Worm (Caenorhabditis elegans) whole organism, L4 larva: Measurements from ENCODE around the gene lipl-4.

ENCODE experiments used
- F10B5.3 ChIP-seq: sonication (generic microtip); optimal IDR thresholded peaks from 2 replicates; lab custom pipeline; 2016; ENCODE audit warnings: mild to moderate bottlenecking, missing genetic modification characterization, missing compliant biosample characterization
- F44E2.7 ChIP-seq: fragments of 200-800 bp; sonication (Bioruptor generic); IDR thresholded peaks from 2 replicates; pipeline ENCODE4 v2.1.2; 2022; ENCODE audit warnings: missing genetic modification characterization, missing compliant biosample characterization
- T26A8.4 ChIP-seq: fragments of 200-800 bp; sonication (Bioruptor generic); IDR thresholded peaks from 2 replicates; pipeline ENCODE4 v1.3.6; 2022; ENCODE audit warnings: missing genetic modification characterization, missing compliant biosample characterization
- Y5F2A.4 ChIP-seq: fragments of 200-800 bp; sonication (Bioruptor generic); optimal IDR thresholded peaks from 2 replicates; lab custom pipeline; 2018; ENCODE audit warnings: mild to moderate bottlenecking, missing genetic modification characterization, missing compliant biosample characterization
- aha-1 ChIP-seq: fragments of 150-350 bp; peaks from one replicate; lab custom pipeline; 2014; ENCODE audit warnings: missing biosample characterization, missing genetic modification characterization
- aly-2 ChIP-seq: sonication (generic microtip); optimal IDR thresholded peaks from 2 replicates; lab custom pipeline; 2018; ENCODE audit warnings: missing biosample characterization, missing genetic modification characterization
- arid-1 ChIP-seq: fragments of 200-800 bp; sonication (Bioruptor generic); conservative IDR thresholded peaks from 2 replicates; pipeline ENCODE4 v1.3.6; 2022; ENCODE audit warnings: missing genetic modification reagents, missing genetic modification characterization, missing compliant biosample characterization
- attf-4 ChIP-seq: sonication (generic microtip); optimal IDR thresholded peaks from 3 replicates; lab custom pipeline; 2017; ENCODE audit warnings: missing biosample characterization, missing genetic modification characterization
- ceh-20 ChIP-seq: fragments of 200-800 bp; sonication (Bioruptor generic); IDR thresholded peaks from 2 replicates; pipeline ENCODE4 v1.3.6; 2022; ENCODE audit warnings: missing genetic modification reagents, missing genetic modification characterization, missing compliant biosample characterization
- ceh-28 ChIP-seq: fragments of 150-350 bp; optimal IDR thresholded peaks from 2 replicates; lab custom pipeline; 2014; ENCODE audit warnings: missing biosample characterization, missing genetic modification reagents, missing genetic modification characterization
- ceh-32 ChIP-seq: sonication (generic microtip); optimal IDR thresholded peaks from 2 replicates; lab custom pipeline; 2016; ENCODE audit warnings: mild to moderate bottlenecking, missing genetic modification characterization, missing compliant biosample characterization; ENCODE audit not compliant: poor library complexity
- daf-16 ChIP-seq, 3 experiments: sonication (generic microtip); optimal IDR thresholded peaks; 2 replicates each; lab custom pipeline; 2016 to 2017; ENCODE audit warnings: missing genetic modification characterization in 3 of 3, missing genetic modification reagents in 3 of 3, mild to moderate bottlenecking in 2 of 3, missing compliant biosample characterization in 2 of 3, missing biosample characterization in 1 of 3, moderate library complexity in 1 of 3
- daf-8 ChIP-seq: fragments of 200-800 bp; sonication (Bioruptor generic); IDR thresholded peaks from 2 replicates; pipeline ENCODE4 v1.3.6; 2022; ENCODE audit warnings: missing genetic modification characterization, missing compliant biosample characterization
- dmd-6 ChIP-seq: fragments of 200-800 bp; sonication (Bioruptor generic); IDR thresholded peaks from 2 replicates; pipeline ENCODE4 v1.3.6; 2022; ENCODE audit warnings: missing genetic modification reagents, missing genetic modification characterization, missing compliant biosample characterization
- dmd-8 ChIP-seq: fragments of 200-800 bp; sonication (Bioruptor generic); IDR thresholded peaks from 2 replicates; pipeline ENCODE4 v1.3.6; 2022; ENCODE audit warnings: missing genetic modification characterization, missing compliant biosample characterization
- dpl-1 ChIP-seq: fragments of 150-350 bp; optimal IDR thresholded peaks from 2 replicates; lab custom pipeline; 2014; ENCODE audit warnings: missing biosample characterization, missing genetic modification reagents, missing genetic modification characterization
- dve-1 ChIP-seq: sonication (generic microtip); optimal IDR thresholded peaks from 2 replicates; lab custom pipeline; 2017; ENCODE audit warnings: antibody characterized with exemption, mild to moderate bottlenecking, missing genetic modification characterization, missing compliant biosample characterization; ENCODE audit not compliant: insufficient read depth
- egl-27 ChIP-seq: sonication (generic microtip); optimal IDR thresholded peaks from 3 replicates; lab custom pipeline; 2017; ENCODE audit warnings: missing biosample characterization, missing genetic modification reagents, missing genetic modification characterization
- fkh-10 ChIP-seq: fragments of 150-350 bp; optimal IDR thresholded peaks from 2 replicates; lab custom pipeline; 2014; ENCODE audit warnings: missing biosample characterization, missing genetic modification reagents, missing genetic modification characterization
- fos-1 ChIP-seq: fragments of 150-350 bp; optimal IDR thresholded peaks from 2 replicates; lab custom pipeline; 2014; ENCODE audit warnings: missing biosample characterization, missing genetic modification characterization
- hlh-11 ChIP-seq: fragments of 200-800 bp; sonication (Bioruptor generic); optimal IDR thresholded peaks from 2 replicates; lab custom pipeline; 2018; ENCODE audit warnings: mild to moderate bottlenecking, missing genetic modification characterization, missing compliant biosample characterization
- lim-7 ChIP-seq: fragments of 200-800 bp; sonication (Bioruptor generic); IDR thresholded peaks from 2 replicates; pipeline ENCODE4 v1.3.6; 2022; ENCODE audit warnings: missing genetic modification characterization, missing compliant biosample characterization
- lin-29 ChIP-seq: fragments of 200-800 bp; sonication (Bioruptor generic); IDR thresholded peaks from 2 replicates; pipeline ENCODE4 v1.3.6; 2022; ENCODE audit warnings: missing genetic modification reagents, missing genetic modification characterization, missing compliant biosample characterization
- madf-5 ChIP-seq, 2 experiments: fragments of 200-800 bp; sonication (Bioruptor generic); IDR thresholded peaks; 2 replicates each; pipeline ENCODE4 v1.3.6; 2022; ENCODE audit warnings: missing compliant biosample characterization in 2 of 2, missing genetic modification characterization in 2 of 2
- madf-9 ChIP-seq: fragments of 200-800 bp; sonication (Bioruptor generic); conservative IDR thresholded peaks from 2 replicates; pipeline ENCODE4 v1.3.6; 2022; ENCODE audit warnings: missing genetic modification reagents, missing genetic modification characterization, missing compliant biosample characterization
- mdl-1 ChIP-seq, 2 experiments: fragments of 150-350 bp in 1 of 2; sonication (generic microtip) in 1 of 2; optimal IDR thresholded peaks; 2 replicates each; lab custom pipeline; 2014 to 2017; ENCODE audit warnings: missing biosample characterization in 2 of 2, missing genetic modification characterization in 2 of 2
- mes-2 ChIP-seq: sonication (generic microtip); optimal IDR thresholded peaks from 2 replicates; lab custom pipeline; 2016; ENCODE audit warnings: missing genotype, mild to moderate bottlenecking, missing genetic modification characterization, missing compliant biosample characterization; ENCODE audit not compliant: poor library complexity, severe bottlenecking
- mxl-3 ChIP-seq: fragments of 200-800 bp; sonication (Bioruptor generic); optimal IDR thresholded peaks from 2 replicates; lab custom pipeline; 2018; ENCODE audit warnings: mild to moderate bottlenecking, missing genetic modification characterization, missing compliant biosample characterization
- nhr-10 ChIP-seq: fragments of 150-350 bp; optimal IDR thresholded peaks from 2 replicates; lab custom pipeline; 2014; ENCODE audit warnings: missing biosample characterization, missing genetic modification characterization
- nhr-111 ChIP-seq: fragments of 200-800 bp; sonication (Bioruptor generic); optimal IDR thresholded peaks from 2 replicates; lab custom pipeline; 2018; ENCODE audit warnings: mild to moderate bottlenecking, missing genetic modification characterization, missing compliant biosample characterization
- nhr-28 ChIP-seq: fragments of 150-350 bp; optimal IDR thresholded peaks from 2 replicates; lab custom pipeline; 2014; ENCODE audit warnings: missing biosample characterization, missing genetic modification characterization
- nhr-42 ChIP-seq: fragments of 200-800 bp; sonication (Bioruptor generic); IDR thresholded peaks from 2 replicates; pipeline ENCODE4 v1.3.6; 2022; ENCODE audit warnings: missing genetic modification characterization, missing compliant biosample characterization
- nhr-76 ChIP-seq: fragments of 150-350 bp; optimal IDR thresholded peaks from 2 replicates; lab custom pipeline; 2014; ENCODE audit warnings: missing biosample characterization, missing genetic modification characterization
- nhr-77 ChIP-seq: fragments of 150-350 bp; optimal IDR thresholded peaks from 2 replicates; lab custom pipeline; 2014; ENCODE audit warnings: missing biosample characterization, missing genetic modification characterization
- pqm-1 ChIP-seq: sonication (generic microtip); optimal IDR thresholded peaks from 2 replicates; lab custom pipeline; 2017; ENCODE audit warnings: missing biosample characterization, missing genetic modification characterization
- rbr-2 ChIP-seq: sonication (generic microtip); optimal IDR thresholded peaks from 2 replicates; lab custom pipeline; 2016; ENCODE audit warnings: missing genotype, missing genetic modification characterization, missing compliant biosample characterization
- spr-1 ChIP-seq: sonication (generic microtip); optimal IDR thresholded peaks from 2 replicates; lab custom pipeline; 2016; ENCODE audit warnings: mild to moderate bottlenecking, missing genetic modification characterization, missing compliant biosample characterization
- spr-3 ChIP-seq: fragments of 200-800 bp; sonication (Bioruptor generic); optimal IDR thresholded peaks from 2 replicates; lab custom pipeline; 2018; ENCODE audit warnings: mild to moderate bottlenecking, missing genetic modification characterization, missing compliant biosample characterization
- unc-62 ChIP-seq, 3 experiments: fragments of 150-350 bp in 1 of 3; sonication (generic microtip); optimal IDR thresholded peaks in 2 of 3; peaks in 1 of 3; 1 replicate in 1 of 3; 2 replicates in 2 of 3; lab custom pipeline; 2014 to 2017; ENCODE audit warnings: missing biosample characterization in 3 of 3, missing genetic modification characterization in 3 of 3, missing genetic modification reagents in 3 of 3, missing genotype in 1 of 3
- zag-1 ChIP-seq: fragments of 150-350 bp; optimal IDR thresholded peaks from 2 replicates; lab custom pipeline; 2014; ENCODE audit warnings: missing biosample characterization, missing genetic modification characterization
- ztf-7 ChIP-seq: fragments of 150-350 bp; optimal IDR thresholded peaks from 2 replicates; lab custom pipeline; 2014; ENCODE audit warnings: missing biosample characterization, missing genetic modification characterization

lipl-4 gene

DNA sequence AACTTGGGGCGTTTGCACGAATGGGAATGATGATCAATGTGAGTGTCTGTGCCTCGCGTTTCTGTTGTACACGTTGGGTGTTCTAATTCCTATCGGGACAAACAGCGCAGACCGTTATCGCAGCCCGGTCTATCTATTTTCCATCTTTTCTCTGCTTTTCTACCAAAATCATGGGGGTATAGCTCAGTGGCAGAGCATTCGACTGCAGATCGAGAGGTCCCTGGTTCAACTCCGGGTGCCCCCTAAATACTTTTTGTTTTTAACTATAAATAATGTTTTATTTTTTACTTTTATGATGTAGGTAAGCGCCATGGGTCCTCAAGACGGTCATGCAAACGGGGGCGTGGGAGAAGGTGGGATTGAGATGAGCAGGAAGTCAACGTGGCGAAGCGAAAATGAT lies 9.6 kb downstream of the lipl-4 start (continued):
- no peak for TF ChIP-seq ceh-28 (tag; lab: Kevin White, UChicago)
- no peak for TF ChIP-seq egl-27 (tag; lab: Kevin White, UChicago)
- TF ChIP-seq spr-1 (tag; lab: Kevin White, UChicago): peak; percentile 53

DNA sequence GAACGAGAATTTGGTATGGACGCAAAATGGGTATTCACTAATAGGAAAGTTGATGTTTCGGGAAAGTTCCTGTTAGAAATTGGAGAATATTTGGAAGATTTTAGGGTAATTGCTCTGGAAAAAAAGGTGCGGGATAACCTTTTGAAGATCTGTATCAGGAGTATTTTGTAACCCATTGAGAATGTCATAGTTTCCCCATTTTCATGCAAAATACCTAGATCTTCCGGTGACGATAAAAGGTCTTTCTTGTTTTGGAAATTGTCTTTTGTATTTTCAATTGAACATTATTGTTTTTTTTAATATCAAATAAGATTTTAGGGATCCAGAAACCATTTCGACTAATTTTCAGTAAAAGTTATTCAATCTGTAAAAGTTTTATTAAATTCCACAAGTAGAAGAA lies 11.6 kb downstream of the lipl-4 start, which contains the start of gene spp-19:
Gene spp-19, minus strand, starts transcription at position 101 of the 400 bp plus-strand sequence.
- TF ChIP-seq lin-29 (GFP tag; lab: Robert Waterston, UW) (no peak), nhr-111 (no peak), nhr-10 (tag; lab: Kevin White, UChicago) (no peak), ztf-7 (tag; lab: Kevin White, UChicago) (no peak), unc-62 (GFP tag; optimal IDR thresholded peaks at IDR 0.05 in 1 of 2; lab: Kevin White, UChicago) (no peak), unc-62 (tag; optimal IDR thresholded peaks at IDR 0.05; lab: Kevin White, UChicago) (no peak)

DNA sequence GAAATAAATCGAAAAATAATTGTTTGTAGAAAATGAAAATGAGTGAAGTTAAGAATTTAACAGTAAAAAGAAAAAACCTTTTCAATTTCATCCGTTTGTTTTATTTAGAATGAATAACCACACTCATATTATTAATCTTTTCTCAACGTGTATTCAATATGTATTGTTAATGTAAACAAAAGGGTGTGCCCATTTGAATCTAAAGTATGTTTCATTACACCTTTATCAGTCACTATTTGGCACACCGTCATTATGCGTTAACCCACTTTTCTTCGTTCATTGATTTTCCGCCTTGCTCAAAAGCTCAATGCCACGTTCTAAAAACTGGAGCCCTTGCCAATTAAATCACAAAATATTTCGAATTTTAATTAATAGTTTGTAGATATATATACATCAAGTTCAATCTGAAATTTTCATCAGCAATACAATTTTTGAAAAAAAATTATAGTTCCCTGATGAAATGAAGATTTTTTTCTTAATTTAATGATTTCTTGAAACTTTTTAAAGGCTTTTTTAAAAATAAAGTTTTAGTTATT lies 15.9 kb downstream of the lipl-4 start, which contains the start of gene K04A8.1:
Gene K04A8.1, plus strand, starts transcription at position 486 of the 536 bp plus-strand sequence.
- no peak for TF ChIP-seq arid-1
- no peak for TF ChIP-seq lim-7 (GFP tag; lab: Robert Waterston, UW)
- no peak for TF ChIP-seq fos-1 (tag; lab: Kevin White, UChicago)
- TF ChIP-seq dve-1: peak; percentile 50
- TF ChIP-seq nhr-77 (tag; lab: Kevin White, UChicago): no peak
- TF ChIP-seq nhr-28 (tag; lab: Kevin White, UChicago): peak; percentile 45
- TF ChIP-seq ceh-32 (tag; lab: Kevin White, UChicago): no peak
- TF ChIP-seq F10B5.3 (tag; lab: Kevin White, UChicago): no peak
- no peak for TF ChIP-seq spr-3
- no peak for TF ChIP-seq daf-16 (GFP tag; optimal IDR thresholded peaks at IDR 0.05; lab: Kevin White, UChicago)
- peak; percentile 75 for TF ChIP-seq daf-16 (tag; optimal IDR thresholded peaks at IDR 0.05; lab: Kevin White, UChicago)
- TF ChIP-seq hlh-11: no peak
- no peak for TF ChIP-seq madf-5 (GFP tag; IDR thresholded peaks at IDR 0.05; lab: Robert Waterston, UW)
- TF ChIP-seq nhr-42: no peak
- peak; percentile 69 for TF ChIP-seq pqm-1 (tag; lab: Kevin White, UChicago)
- TF ChIP-seq Y5F2A.4 (GFP tag; lab: Kevin White, UChicago): no peak
- TF ChIP-seq, all 104 proteins: peak for 4

DNA sequence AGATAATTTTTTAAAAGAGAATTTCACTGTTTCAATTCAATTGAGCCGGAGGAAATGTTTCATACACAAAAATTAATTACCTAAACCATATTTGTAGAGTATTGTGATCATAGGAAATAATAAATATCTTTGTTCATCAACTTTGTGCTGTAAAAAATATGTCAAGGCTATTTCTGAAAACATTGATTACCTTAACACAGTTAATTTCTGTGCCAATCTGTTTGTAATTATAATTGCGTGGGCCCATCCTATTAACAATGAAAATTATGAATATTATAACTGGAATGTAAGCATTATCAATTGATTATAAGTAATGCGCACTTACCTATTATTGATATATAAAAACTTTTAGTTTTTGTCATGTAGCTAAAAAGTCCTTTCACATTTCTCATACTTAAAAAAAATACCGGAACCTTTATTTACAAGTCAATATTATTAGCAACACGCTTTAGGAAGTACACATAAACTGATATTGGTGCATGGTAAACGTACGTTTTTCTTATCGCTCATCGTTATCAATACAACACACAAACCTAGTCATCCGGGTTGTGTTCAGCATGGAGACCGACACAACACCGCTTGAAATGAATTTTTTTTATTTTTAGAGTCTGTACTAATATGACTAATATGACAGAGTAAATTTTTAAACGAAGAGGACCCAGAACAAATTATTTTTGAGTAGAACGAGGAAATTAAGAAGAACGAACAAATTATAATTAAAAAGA lies 25.6 kb downstream of the lipl-4 start, which contains the start of gene fut-2:
Gene fut-2, minus strand, starts transcription at position 485 of the 725 bp plus-strand sequence.
- TF ChIP-seq daf-16 (GFP tag; optimal IDR thresholded peaks at IDR 0.05; lab: Kevin White, UChicago) (no peak), daf-16 (tag; optimal IDR thresholded peaks at IDR 0.05; lab: Kevin White, UChicago) (peak; percentile 96), aha-1 (tag; lab: Kevin White, UChicago) (peak; percentile 90), dve-1 (peak; percentile 67), mdl-1 (tag; optimal IDR thresholded peaks at IDR 0.05; lab: Kevin White, UChicago) (peak in 1 of 2 experiments; percentile 5), dpl-1 (GFP tag; lab: Kevin White, UChicago) (no peak), nhr-42 (no peak), nhr-28 (tag; lab: Kevin White, UChicago) (peak; percentile 90), zag-1 (tag; lab: Kevin White, UChicago) (no peak), pqm-1 (tag; lab: Kevin White, UChicago) (peak; percentile 98), dmd-6 (GFP tag; lab: Robert Waterston, UW) (peak; percentile 33; the same call in 1 of the 2 replicates)

DNA sequence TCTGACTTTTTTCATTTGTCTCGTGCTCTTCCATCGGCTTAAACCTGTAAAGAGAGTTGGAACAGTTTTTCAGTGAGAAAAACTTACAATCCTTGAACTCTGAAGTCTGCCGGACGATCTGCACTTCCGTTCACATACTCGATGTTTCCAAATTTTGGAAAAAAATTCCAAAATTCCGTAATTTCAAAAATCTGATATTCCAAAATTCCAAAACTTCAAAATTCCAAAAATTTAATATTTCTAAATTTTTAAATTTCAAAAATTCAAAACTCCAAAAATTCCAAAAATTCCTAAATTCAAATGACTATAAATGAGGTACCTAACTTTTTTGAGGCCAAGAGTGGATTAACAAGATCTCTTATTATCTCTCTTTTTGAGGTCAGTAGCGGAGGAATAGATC lies 26.6 kb downstream of the lipl-4 start, which contains the start of gene EGAP9.4:
Gene EGAP9.4, plus strand, starts transcription at position 301 of the 400 bp plus-strand sequence.
- TF ChIP-seq dve-1 (no peak), lin-29 (GFP tag; lab: Robert Waterston, UW) (no peak), F44E2.7 (GFP tag; lab: Robert Waterston, UW) (no peak), mes-2 (tag; lab: Kevin White, UChicago) (no peak), attf-4 (no peak), nhr-76 (tag; lab: Kevin White, UChicago) (no peak), nhr-77 (tag; lab: Kevin White, UChicago) (no peak), daf-8 (GFP tag; lab: Robert Waterston, UW) (no peak), fkh-10 (GFP tag; lab: Kevin White, UChicago) (no peak), madf-9 (no peak), T26A8.4 (no peak), rbr-2 (tag; lab: Kevin White, UChicago) (no peak), mxl-3 (GFP tag; lab: Kevin White, UChicago) (no peak), aly-2 (tag; lab: Kevin White, UChicago) (no peak), ceh-20 (GFP tag; lab: Robert Waterston, UW) (no peak), daf-16 (GFP tag; optimal IDR thresholded peaks at IDR 0.05; lab: Kevin White, UChicago) (no peak), daf-16 (tag; optimal IDR thresholded peaks at IDR 0.05; lab: Kevin White, UChicago) (no peak), dmd-8 (GFP tag; lab: Robert Waterston, UW) (no peak)
